Worm (Caenorhabditis elegans) whole organism, early embryonic: ENCODE results near the gene T19C4.24.

ENCODE experiments used
- ama-1 ChIP-seq: fragments of 150-350 bp; optimal IDR thresholded peaks from 2 replicates; lab custom pipeline; 2014
- ets-7 ChIP-seq: sonication (generic microtip); optimal IDR thresholded peaks from 2 replicates; lab custom pipeline; 2016; ENCODE audit warnings: missing genotype, missing genetic modification characterization, missing compliant biosample characterization
- flt-1 ChIP-seq: fragments of 200-800 bp; sonication (Bioruptor generic); IDR thresholded peaks from 2 replicates; pipeline ENCODE4 v1.3.6; 2022; ENCODE audit warnings: missing genetic modification characterization, missing compliant biosample characterization
- hmbx-1 ChIP-seq: sonication (generic microtip); optimal IDR thresholded peaks from 2 replicates; lab custom pipeline; 2016; ENCODE audit warnings: mild to moderate bottlenecking, missing genetic modification characterization, missing compliant biosample characterization
- hnd-1 ChIP-seq: sonication (generic microtip); optimal IDR thresholded peaks from 2 replicates; lab custom pipeline; 2016; ENCODE audit warnings: missing genetic modification characterization, missing compliant biosample characterization
- pes-1 ChIP-seq: fragments of 200-800 bp; sonication (Bioruptor generic); IDR thresholded peaks from 2 replicates; pipeline ENCODE4 v1.3.6; 2022; ENCODE audit warnings: missing genetic modification reagents, missing genetic modification characterization, missing compliant biosample characterization
- scrt-1 ChIP-seq: fragments of 200-800 bp; sonication (Bioruptor generic); IDR thresholded peaks from 2 replicates; pipeline ENCODE4 v1.3.6; 2022; ENCODE audit warnings: missing genetic modification characterization, missing compliant biosample characterization
- tbx-11 ChIP-seq: fragments of 200-800 bp; sonication (Bioruptor generic); IDR thresholded peaks from 2 replicates; pipeline ENCODE4 v1.3.6; 2022; ENCODE audit warnings: missing genetic modification characterization, missing compliant biosample characterization
- tra-4 ChIP-seq: sonication (generic microtip); optimal IDR thresholded peaks from 2 replicates; lab custom pipeline; 2017; ENCODE audit warnings: missing genetic modification characterization, missing compliant biosample characterization

DNA sequence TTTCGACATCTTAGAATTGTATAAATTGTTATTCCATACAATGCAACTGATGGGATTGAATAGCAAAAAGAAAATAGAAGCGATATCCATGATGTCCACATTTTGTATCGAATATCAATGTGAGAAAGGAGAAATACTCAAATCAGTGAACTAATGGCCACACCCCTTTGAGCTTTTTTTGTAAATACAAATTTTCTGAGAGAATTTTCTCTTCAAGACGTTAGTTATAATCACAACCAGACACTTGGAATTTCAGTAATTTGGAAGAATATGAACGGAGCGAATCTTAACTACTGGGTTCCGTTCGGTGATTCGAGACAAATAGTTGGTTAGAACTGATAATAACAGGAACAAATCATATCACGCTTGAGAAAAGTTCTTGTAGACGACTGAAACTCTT is 15.0 kb upstream of the T19C4.24 start, which contains the start of gene srg-41:
- TF ChIP-seq ama-1 (lab: Kevin White, UChicago) (no peak), pes-1 (GFP tag; lab: Robert Waterston, UW) (no peak), scrt-1 (GFP tag; lab: Robert Waterston, UW) (no peak), tra-4 (tag; lab: Kevin White, UChicago) (no peak), flt-1 (GFP tag; lab: Robert Waterston, UW) (no peak), tbx-11 (GFP tag; lab: Robert Waterston, UW) (no peak), hnd-1 (tag; lab: Kevin White, UChicago) (no peak), ets-7 (tag; lab: Kevin White, UChicago) (no peak), hmbx-1 (tag; lab: Kevin White, UChicago) (no peak)
